Fruit fly (Drosophila melanogaster): ENCODE measurements around the gene CG5877.
A peak's percentile ranks its signal among the peaks of the same experiment; 100 is the strongest.

CG5877 gene

dm6 chrX:15272305-15272704 lies 20.5 kb upstream of the CG5877 start, which contains the start of gene CG9106:
TSS of gene CG9106 (minus strand) at chrX:15272405.
- TF ChIP-seq h (optimal IDR thresholded peaks at IDR 0.05), result no peak
- no peak for TF ChIP-seq emc (GFP tag; optimal IDR thresholded peaks at IDR 0.05)
- no peak for TF ChIP-seq CG12104 (GFP tag; optimal IDR thresholded peaks at IDR 0.05)
- no peak for TF ChIP-seq gcm (GFP tag; optimal IDR thresholded peaks at IDR 0.05)

dm6 chrX:15296969-15297816 lies 4.4 kb downstream of the CG5877 start, which contains the start of gene gce:
TSS of gene gce (plus strand) at chrX:15297766.
- TF ChIP-seq tgo (GFP tag; IDR thresholded peaks at IDR 0.05) (peak; percentile 45; the same call in 1 of the 3 replicates), Trl (optimal IDR thresholded peaks at IDR 0.05) (peak in 1 of 2 experiments; percentile 13), Trl (GFP tag; optimal IDR thresholded peaks at IDR 0.05) (no peak), CG8944 (GFP tag; optimal IDR thresholded peaks at IDR 0.05) (no peak), sisA (GFP tag; IDR thresholded peaks at IDR 0.05) (no peak), CG15073 (GFP tag; optimal IDR thresholded peaks at IDR 0.05) (no peak), CG4424 (GFP tag; optimal IDR thresholded peaks at IDR 0.05) (peak; percentile 35), Sox102F (GFP tag; optimal IDR thresholded peaks at IDR 0.05) (peak; percentile 53), CG6654 (GFP tag; optimal IDR thresholded peaks at IDR 0.05) (peak; percentile 22), CG11504 (tag; optimal IDR thresholded peaks at IDR 0.05) (peak; percentile 79), pita (GFP tag; optimal IDR thresholded peaks at IDR 0.05) (no peak), CG16815 (GFP tag; optimal IDR thresholded peaks at IDR 0.05) (no peak), CG5953 (GFP tag; IDR thresholded peaks at IDR 0.05) (peak; percentile 8; the same call in 1 of the 2 replicates), dan (GFP tag; IDR thresholded peaks at IDR 0.05) (no peak), Blimp-1 (GFP tag; optimal IDR thresholded peaks at IDR 0.05) (peak; percentile 2), p53 (GFP tag; optimal IDR thresholded peaks at IDR 0.05) (no peak), Fer3 (tag; optimal IDR thresholded peaks at IDR 0.05) (peak; percentile 45), Sox100B (GFP tag; optimal IDR thresholded peaks at IDR 0.05) (peak; percentile 73), Optix (GFP tag; IDR thresholded peaks at IDR 0.05) (no peak), Hr3 (GFP tag; optimal IDR thresholded peaks at IDR 0.05) (peak; percentile 42), Nf-YA (GFP tag; IDR thresholded peaks at IDR 0.05) (no peak), Vsx1 (GFP tag; optimal IDR thresholded peaks at IDR 0.05) (peak; percentile 8), exex (tag; optimal IDR thresholded peaks at IDR 0.05) (no peak), bowl (GFP tag; IDR thresholded peaks at IDR 0.05) (no peak), CG17359 (tag; optimal IDR thresholded peaks at IDR 0.05) (no peak), CG12744 (GFP tag; optimal IDR thresholded peaks at IDR 0.05) (no peak), CG18619 (GFP tag; optimal IDR thresholded peaks at IDR 0.05) (peak; percentile 67), bab2 (GFP tag; optimal IDR thresholded peaks at IDR 0.05) (no peak), CG32767 (GFP tag; IDR thresholded peaks at IDR 0.05) (no peak), tup (GFP tag; optimal IDR thresholded peaks at IDR 0.05) (no peak), Med (GFP tag) (peak; percentile 86), ewg (GFP tag; optimal IDR thresholded peaks at IDR 0.05) (peak; percentile 43), Nf-YB (GFP tag; optimal IDR thresholded peaks at IDR 0.05) (peak; percentile 44), kay (GFP tag; optimal IDR thresholded peaks at IDR 0.05) (no peak), yki (optimal IDR thresholded peaks at IDR 0.05) (no peak), Oli (tag; optimal IDR thresholded peaks at IDR 0.05) (peak; percentile 59), CG15601 (tag; optimal IDR thresholded peaks at IDR 0.05) (no peak), slbo (GFP tag; IDR thresholded peaks at IDR 0.05) (peak; percentile 43), cwo (GFP tag; optimal IDR thresholded peaks at IDR 0.05) (peak; percentile 61), nau (GFP tag; optimal IDR thresholded peaks at IDR 0.05) (no peak), chinmo (GFP tag; IDR thresholded peaks at IDR 0.05; ENCODE audit: partially characterized antibody) (0 out of 4 replicates have a peak, but pooled peaks have one; percentile 44), CG7839 (tag; optimal IDR thresholded peaks at IDR 0.05) (peak; percentile 75), Nf-YC (tag; optimal IDR thresholded peaks at IDR 0.05) (peak; percentile 60), CG9817 (tag; optimal IDR thresholded peaks at IDR 0.05) (peak; percentile 25)

All from whole organism, embryonic.